Worm (Caenorhabditis elegans) whole organism, L4 larva: Measurements from ENCODE around the gene seb-3.

Experiments used
- D1046.2 ChIP-seq: fragments of 200-800 bp; sonication (Bioruptor generic); IDR thresholded peaks from 2 replicates; pipeline ENCODE4 v1.3.6; 2022; ENCODE audit warnings: missing genetic modification characterization, missing compliant biosample characterization
- F26F4.8 ChIP-seq: fragments of 200-800 bp; sonication (Bioruptor generic); conservative IDR thresholded peaks from 2 replicates; pipeline ENCODE4 v1.3.6; 2022; ENCODE audit warnings: missing genetic modification characterization, missing compliant biosample characterization
- F44E2.7 ChIP-seq: fragments of 200-800 bp; sonication (Bioruptor generic); IDR thresholded peaks from 2 replicates; pipeline ENCODE4 v2.1.2; 2022; ENCODE audit warnings: missing genetic modification characterization, missing compliant biosample characterization
- F49E8.2 ChIP-seq: sonication (generic microtip); optimal IDR thresholded peaks from 2 replicates; lab custom pipeline; 2016; ENCODE audit warnings: missing compliant biosample characterization, mild to moderate bottlenecking, missing genetic modification characterization, borderline replicate concordance
- T26A8.4 ChIP-seq: fragments of 200-800 bp; sonication (Bioruptor generic); IDR thresholded peaks from 2 replicates; pipeline ENCODE4 v1.3.6; 2022; ENCODE audit warnings: missing genetic modification characterization, missing compliant biosample characterization
- Y75B8A.6 ChIP-seq: fragments of 200-800 bp; sonication (Bioruptor generic); IDR thresholded peaks from 2 replicates; pipeline ENCODE4 v1.3.6; 2022; ENCODE audit warnings: missing genetic modification reagents, missing genetic modification characterization, missing compliant biosample characterization
- ZK546.5 ChIP-seq, 2 experiments: sonication (generic microtip); optimal IDR thresholded peaks; 2 replicates each; lab custom pipeline; 2017; ENCODE audit warnings: missing biosample characterization in 2 of 2, missing genetic modification characterization in 2 of 2
- aha-1 ChIP-seq: fragments of 150-350 bp; peaks from one replicate; lab custom pipeline; 2014; ENCODE audit warnings: missing biosample characterization, missing genetic modification characterization
- ama-1 ChIP-seq: fragments of 150-350 bp; optimal IDR thresholded peaks from 2 replicates; lab custom pipeline; 2014; ENCODE audit warnings: inconsistent platforms, mixed read lengths
- arid-1 ChIP-seq: fragments of 200-800 bp; sonication (Bioruptor generic); conservative IDR thresholded peaks from 2 replicates; pipeline ENCODE4 v1.3.6; 2022; ENCODE audit warnings: missing genetic modification reagents, missing genetic modification characterization, missing compliant biosample characterization
- attf-4 ChIP-seq: sonication (generic microtip); optimal IDR thresholded peaks from 3 replicates; lab custom pipeline; 2017; ENCODE audit warnings: missing biosample characterization, missing genetic modification characterization
- ceh-62 ChIP-seq: sonication (generic microtip); optimal IDR thresholded peaks from 2 replicates; lab custom pipeline; 2017; ENCODE audit warnings: missing biosample characterization, missing genetic modification characterization
- ceh-82 ChIP-seq: sonication (generic microtip); optimal IDR thresholded peaks from 2 replicates; lab custom pipeline; 2017; ENCODE audit warnings: missing biosample characterization, missing genetic modification characterization
- cey-2 ChIP-seq: sonication (generic microtip); optimal IDR thresholded peaks from 3 replicates; lab custom pipeline; 2017; ENCODE audit warnings: missing genetic modification characterization, mild to moderate bottlenecking, missing compliant biosample characterization, antibody characterized with exemption, borderline replicate concordance; ENCODE audit not compliant: insufficient read depth
- ctbp-1 ChIP-seq: fragments of 200-800 bp; sonication (Bioruptor generic); IDR thresholded peaks from 2 replicates; pipeline ENCODE4 v1.3.6; 2022; ENCODE audit warnings: missing genetic modification reagents, missing genetic modification characterization, missing compliant biosample characterization
- daf-12 ChIP-seq: fragments of 150-350 bp; optimal IDR thresholded peaks from 2 replicates; lab custom pipeline; 2014; ENCODE audit warnings: missing biosample characterization, missing genetic modification reagents, missing genetic modification characterization
- daf-16 ChIP-seq, 3 experiments: sonication (generic microtip); optimal IDR thresholded peaks; 2 replicates each; lab custom pipeline; 2016 to 2017; ENCODE audit warnings: missing genetic modification characterization in 3 of 3, missing genetic modification reagents in 3 of 3, mild to moderate bottlenecking in 2 of 3, missing compliant biosample characterization in 2 of 3, missing biosample characterization in 1 of 3, moderate library complexity in 1 of 3
- dpl-1 ChIP-seq: fragments of 150-350 bp; optimal IDR thresholded peaks from 2 replicates; lab custom pipeline; 2014; ENCODE audit warnings: missing biosample characterization, missing genetic modification reagents, missing genetic modification characterization
- egl-27 ChIP-seq: sonication (generic microtip); optimal IDR thresholded peaks from 3 replicates; lab custom pipeline; 2017; ENCODE audit warnings: missing biosample characterization, missing genetic modification reagents, missing genetic modification characterization
- fkh-10 ChIP-seq: fragments of 150-350 bp; optimal IDR thresholded peaks from 2 replicates; lab custom pipeline; 2014; ENCODE audit warnings: missing biosample characterization, missing genetic modification reagents, missing genetic modification characterization
- fos-1 ChIP-seq: fragments of 150-350 bp; optimal IDR thresholded peaks from 2 replicates; lab custom pipeline; 2014; ENCODE audit warnings: missing biosample characterization, missing genetic modification characterization
- gei-8 ChIP-seq: fragments of 200-800 bp; sonication (Bioruptor generic); optimal IDR thresholded peaks from 2 replicates; lab custom pipeline; 2018; ENCODE audit warnings: mild to moderate bottlenecking, missing genetic modification characterization, missing compliant biosample characterization
- hif-1 ChIP-seq, 2 experiments: sonication (generic microtip); optimal IDR thresholded peaks; 2 replicates each; lab custom pipeline; 2016 to 2017; ENCODE audit warnings: missing compliant biosample characterization in 2 of 2, missing genetic modification characterization in 2 of 2, missing genetic modification reagents in 2 of 2, missing genotype in 2 of 2, mild to moderate bottlenecking in 1 of 2
- hlh-30 ChIP-seq: sonication (generic microtip); optimal IDR thresholded peaks from 2 replicates; lab custom pipeline; 2017; ENCODE audit warnings: antibody characterized with exemption, mild to moderate bottlenecking, missing genetic modification characterization, missing compliant biosample characterization; ENCODE audit not compliant: insufficient read depth
- hmg-1.1 ChIP-seq: fragments of 200-800 bp; sonication (Bioruptor generic); IDR thresholded peaks from 2 replicates; pipeline ENCODE4 v1.3.6; 2022; ENCODE audit warnings: missing genetic modification reagents, missing genetic modification characterization, missing compliant biosample characterization
- lin-13 ChIP-seq: fragments of 150-350 bp; optimal IDR thresholded peaks from 2 replicates; lab custom pipeline; 2014; ENCODE audit warnings: missing biosample characterization, missing genetic modification reagents, missing genetic modification characterization
- lin-15B ChIP-seq: fragments of 150-350 bp; sonication (generic microtip); optimal IDR thresholded peaks from 3 replicates; lab custom pipeline; 2014; ENCODE audit warnings: missing biosample characterization, missing genetic modification characterization
- lin-38 ChIP-seq: fragments of 200-800 bp; sonication (Bioruptor generic); IDR thresholded peaks from 2 replicates; pipeline ENCODE4 v1.3.6; 2022; ENCODE audit warnings: missing genetic modification reagents, missing genetic modification characterization, missing compliant biosample characterization
- lin-39 ChIP-seq: fragments of 150-350 bp; optimal IDR thresholded peaks from 2 replicates; lab custom pipeline; 2014; ENCODE audit warnings: missing biosample characterization, missing genetic modification reagents, missing genetic modification characterization
- lir-3 ChIP-seq: sonication (generic microtip); optimal IDR thresholded peaks from 2 replicates; lab custom pipeline; 2016; ENCODE audit warnings: mild to moderate bottlenecking, missing genetic modification characterization, missing compliant biosample characterization
- mdl-1 ChIP-seq, 2 experiments: fragments of 150-350 bp in 1 of 2; sonication (generic microtip) in 1 of 2; optimal IDR thresholded peaks; 2 replicates each; lab custom pipeline; 2014 to 2017; ENCODE audit warnings: missing biosample characterization in 2 of 2, missing genetic modification characterization in 2 of 2
- mdt-29 ChIP-seq: fragments of 200-800 bp; sonication (Bioruptor generic); IDR thresholded peaks from 2 replicates; pipeline ENCODE4 v1.3.6; 2022; ENCODE audit warnings: missing genetic modification reagents, missing genetic modification characterization, missing compliant biosample characterization
- mep-1 ChIP-seq: fragments of 150-350 bp; sonication (generic microtip); optimal IDR thresholded peaks from 3 replicates; lab custom pipeline; 2014; ENCODE audit warnings: missing biosample characterization, missing genetic modification characterization
- mes-2 ChIP-seq: sonication (generic microtip); optimal IDR thresholded peaks from 2 replicates; lab custom pipeline; 2016; ENCODE audit warnings: missing genotype, mild to moderate bottlenecking, missing genetic modification characterization, missing compliant biosample characterization; ENCODE audit not compliant: poor library complexity, severe bottlenecking
- nhr-10 ChIP-seq: fragments of 150-350 bp; optimal IDR thresholded peaks from 2 replicates; lab custom pipeline; 2014; ENCODE audit warnings: missing biosample characterization, missing genetic modification characterization
- nhr-28 ChIP-seq: fragments of 150-350 bp; optimal IDR thresholded peaks from 2 replicates; lab custom pipeline; 2014; ENCODE audit warnings: missing biosample characterization, missing genetic modification characterization
- nhr-41 ChIP-seq: fragments of 200-800 bp; sonication (Bioruptor generic); IDR thresholded peaks from 2 replicates; pipeline ENCODE4 v1.3.6; 2022; ENCODE audit warnings: missing genetic modification reagents, missing genetic modification characterization, missing compliant biosample characterization
- nhr-42 ChIP-seq: fragments of 200-800 bp; sonication (Bioruptor generic); IDR thresholded peaks from 2 replicates; pipeline ENCODE4 v1.3.6; 2022; ENCODE audit warnings: missing genetic modification characterization, missing compliant biosample characterization
- nhr-48 ChIP-seq: sonication (generic microtip); optimal IDR thresholded peaks from 2 replicates; lab custom pipeline; 2016; ENCODE audit warnings: mild to moderate bottlenecking, missing genetic modification characterization, missing compliant biosample characterization
- nhr-76 ChIP-seq: fragments of 150-350 bp; optimal IDR thresholded peaks from 2 replicates; lab custom pipeline; 2014; ENCODE audit warnings: missing biosample characterization, missing genetic modification characterization
- rbr-2 ChIP-seq: sonication (generic microtip); optimal IDR thresholded peaks from 2 replicates; lab custom pipeline; 2016; ENCODE audit warnings: missing genotype, missing genetic modification characterization, missing compliant biosample characterization
- sdz-12 ChIP-seq: fragments of 200-800 bp; sonication (Bioruptor generic); optimal IDR thresholded peaks from 2 replicates; lab custom pipeline; 2018; ENCODE audit warnings: mild to moderate bottlenecking, missing genetic modification characterization, missing compliant biosample characterization
- set-16 ChIP-seq: fragments of 200-800 bp; sonication (Bioruptor generic); IDR thresholded peaks from 2 replicates; pipeline ENCODE4 v1.3.6; 2022; ENCODE audit warnings: missing genetic modification reagents, missing genetic modification characterization, missing compliant biosample characterization
- skn-1 ChIP-seq: fragments of 150-350 bp; optimal IDR thresholded peaks from 2 replicates; lab custom pipeline; 2014; ENCODE audit warnings: missing biosample characterization, missing genetic modification characterization
- snpc-1.2 ChIP-seq: fragments of 200-800 bp; sonication (Bioruptor generic); IDR thresholded peaks from 2 replicates; pipeline ENCODE4 v1.3.6; 2022; ENCODE audit warnings: missing genetic modification reagents, missing genetic modification characterization, missing compliant biosample characterization
- spr-1 ChIP-seq: sonication (generic microtip); optimal IDR thresholded peaks from 2 replicates; lab custom pipeline; 2016; ENCODE audit warnings: mild to moderate bottlenecking, missing genetic modification characterization, missing compliant biosample characterization
- spr-3 ChIP-seq: fragments of 200-800 bp; sonication (Bioruptor generic); optimal IDR thresholded peaks from 2 replicates; lab custom pipeline; 2018; ENCODE audit warnings: mild to moderate bottlenecking, missing genetic modification characterization, missing compliant biosample characterization
- unc-62 ChIP-seq, 3 experiments: fragments of 150-350 bp in 1 of 3; sonication (generic microtip); optimal IDR thresholded peaks in 2 of 3; peaks in 1 of 3; 1 replicate in 1 of 3; 2 replicates in 2 of 3; lab custom pipeline; 2014 to 2017; ENCODE audit warnings: missing biosample characterization in 3 of 3, missing genetic modification characterization in 3 of 3, missing genetic modification reagents in 3 of 3, missing genotype in 1 of 3
- vab-7 ChIP-seq: fragments of 200-800 bp; sonication (Bioruptor generic); IDR thresholded peaks from 2 replicates; pipeline ENCODE4 v1.3.6; 2022; ENCODE audit warnings: missing genetic modification reagents, missing genetic modification characterization, missing compliant biosample characterization
- ztf-11 ChIP-seq: fragments of 150-350 bp; optimal IDR thresholded peaks from 2 replicates; lab custom pipeline; 2014; ENCODE audit warnings: missing biosample characterization, missing genetic modification characterization

The seb-3 gene

ce11 chrX:15040552-15041080, 14.5 kb downstream of the seb-3 start, which contains the start of gene C18B12.4 (continued):
- TF ChIP-seq lin-15B (no peak), snpc-1.2 (GFP tag; lab: Robert Waterston, UW) (no peak), ceh-62 (tag; lab: Kevin White, UChicago) (no peak), mdl-1 (tag; optimal IDR thresholded peaks at IDR 0.05; lab: Kevin White, UChicago) (peak; percentile 67 to 92), nhr-48 (tag; lab: Kevin White, UChicago) (peak; percentile 76), hif-1 (tag; optimal IDR thresholded peaks at IDR 0.05; lab: Kevin White, UChicago) (peak in 1 of 2 experiments; percentile 82), lin-38 (GFP tag; lab: Robert Waterston, UW) (peak; percentile 93), nhr-76 (tag; lab: Kevin White, UChicago) (no peak), Y75B8A.6 (GFP tag; lab: Robert Waterston, UW) (no peak), hlh-30 (peak; percentile 100), lin-39 (tag; lab: Kevin White, UChicago) (no peak), spr-1 (tag; lab: Kevin White, UChicago) (peak; percentile 27), mes-2 (tag; lab: Kevin White, UChicago) (peak; percentile 72), hmg-1.1 (peak; percentile 94), attf-4 (tag; lab: Kevin White, UChicago) (no peak), cey-2 (tag; lab: Kevin White, UChicago) (no peak), rbr-2 (tag; lab: Kevin White, UChicago) (peak; percentile 84), lir-3 (tag; lab: Kevin White, UChicago) (no peak), T26A8.4 (GFP tag; lab: Robert Waterston, UW) (peak; percentile 54), fos-1 (no peak), fkh-10 (GFP tag; lab: Kevin White, UChicago) (peak; percentile 59), ceh-82 (tag; lab: Kevin White, UChicago) (no peak), daf-16 (GFP tag; optimal IDR thresholded peaks at IDR 0.05; lab: Kevin White, UChicago) (peak in 1 of 2 experiments; percentile 70), daf-16 (tag; optimal IDR thresholded peaks at IDR 0.05; lab: Kevin White, UChicago) (peak; percentile 74), mep-1 (peak; percentile 93), gei-8 (GFP tag; lab: Kevin White, UChicago) (no peak), ztf-11 (tag; lab: Kevin White, UChicago) (no peak), F44E2.7 (GFP tag; lab: Robert Waterston, UW) (no peak), skn-1 (tag; lab: Kevin White, UChicago) (no peak), daf-12 (tag; lab: Kevin White, UChicago) (no peak), spr-3 (GFP tag; lab: Kevin White, UChicago) (no peak), nhr-28 (tag; lab: Kevin White, UChicago) (peak; percentile 93), aha-1 (tag; lab: Kevin White, UChicago) (peak; percentile 99), D1046.2 (GFP tag; lab: Robert Waterston, UW) (no peak), arid-1 (GFP tag; lab: Robert Waterston, UW) (peak; percentile 64; the same call in 1 of the 2 replicates), nhr-41 (0 out of 2 replicates have a peak, but pooled peaks have one; percentile 67), mdt-29 (GFP tag; lab: Robert Waterston, UW) (no peak), ama-1 (lab: Kevin White, UChicago) (peak; percentile 78), egl-27 (tag; lab: Kevin White, UChicago) (no peak), ZK546.5 (tag; optimal IDR thresholded peaks at IDR 0.05; lab: Kevin White, UChicago) (no peak), vab-7 (GFP tag; lab: Robert Waterston, UW) (peak; percentile 68), sdz-12 (GFP tag; lab: Kevin White, UChicago) (no peak), F49E8.2 (no peak), lin-13 (GFP tag; lab: Kevin White, UChicago) (peak; percentile 93), nhr-10 (tag; lab: Kevin White, UChicago) (no peak), ctbp-1 (peak; percentile 52; the same call in 1 of the 2 replicates), nhr-42 (GFP tag; lab: Robert Waterston, UW) (peak; percentile 90), unc-62 (GFP tag; optimal IDR thresholded peaks at IDR 0.05 in 1 of 2; lab: Kevin White, UChicago) (peak in 1 of 2 experiments; percentile 98), unc-62 (tag; optimal IDR thresholded peaks at IDR 0.05; lab: Kevin White, UChicago) (no peak), set-16 (peak; percentile 88), F26F4.8 (GFP tag; lab: Robert Waterston, UW) (no peak), dpl-1 (peak; percentile 69)
